Fruit fly (Drosophila melanogaster): ENCODE data around the gene CatB.

DNA sequence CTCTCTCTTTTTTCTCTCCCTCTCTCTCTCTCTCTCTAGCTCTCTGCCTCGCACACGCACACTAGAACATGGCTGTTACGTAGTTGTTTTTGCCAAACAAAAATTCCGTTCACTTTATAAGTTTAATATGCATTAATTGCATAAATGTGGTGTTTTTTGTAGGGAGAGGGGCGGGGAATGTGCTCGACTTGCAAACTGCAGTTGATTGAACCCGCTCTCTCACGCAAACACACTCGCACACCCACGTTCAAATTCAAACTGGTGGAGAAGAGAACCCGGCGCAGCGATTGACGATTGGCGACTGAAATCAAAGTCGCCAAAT is 3.7 kb downstream of the CatB start:
- TF ChIP-seq psq (optimal IDR thresholded peaks at IDR 0.05) (no peak), pan (optimal IDR thresholded peaks at IDR 0.05) (no peak), usp (GFP tag; optimal IDR thresholded peaks at IDR 0.05) (no peak), CG8478 (optimal IDR thresholded peaks at IDR 0.05) (no peak), EcR (GFP tag; optimal IDR thresholded peaks at IDR 0.05) (peak; percentile 59 to 86)
